Worm (Caenorhabditis elegans) whole organism, dauer: ENCODE measurements around the gene nhr-148.
"Not testable (repeated sequence)": the region's sequence is repeated elsewhere in the genome, so short reads cannot be mapped to it uniquely, and the experiment has no call there.

ENCODE experiments used
- unc-62 ChIP-seq: sonication (generic microtip); optimal IDR thresholded peaks from 2 replicates; lab custom pipeline; 2017; ENCODE audit warnings: missing biosample characterization, missing genetic modification reagents, missing genetic modification characterization

Gene nhr-148

ce11 chrV:7341942-7342341 is at the start of gene nhr-148, which contains the start of gene nhr-263:
nhr-148 (plus strand) TSS chrV:7342156.
nhr-263 (minus strand) TSS chrV:7342042.
- no peak for TF ChIP-seq unc-62 (GFP tag; lab: Kevin White, UChicago)

ce11 chrV:7295270-7295669 is 46.7 kb upstream of the nhr-148 start, which contains the start of gene F07G11.4:
F07G11.4 (minus strand) TSS chrV:7295370.
- TF ChIP-seq unc-62 (GFP tag; lab: Kevin White, UChicago) = no peak

ce11 chrV:7297263-7297662 is 44.7 kb upstream of the nhr-148 start, which contains the start of gene srj-32:
srj-32 (minus strand) TSS chrV:7297363.
- no peak for TF ChIP-seq unc-62 (GFP tag; lab: Kevin White, UChicago)

- no peak for TF ChIP-seq unc-62 (GFP tag; lab: Kevin White, UChicago)
These were observed 43.5 kb upstream of the nhr-148 start, which contains the start of gene F07G11.3 for ce11 chrV:7298463-7298862. F07G11.3 (plus strand) TSS chrV:7298763.

- TF ChIP-seq unc-62 (GFP tag; lab: Kevin White, UChicago) = not testable (repeated sequence)
These were observed 37.5 kb upstream of the nhr-148 start, which contains the start of gene F07G11.2 for ce11 chrV:7304506-7304905. F07G11.2 (plus strand) TSS chrV:7304806.

ce11 chrV:7307089-7307488 is 34.9 kb upstream of the nhr-148 start, which contains the start of gene F07G11.1:
F07G11.1 (plus strand) TSS chrV:7307389.
- TF ChIP-seq unc-62 (GFP tag; lab: Kevin White, UChicago) = no peak

- TF ChIP-seq unc-62 (GFP tag; lab: Kevin White, UChicago) = no peak
These were observed 28.7 kb upstream of the nhr-148 start, which contains the start of gene srx-6 for ce11 chrV:7313233-7313632. srx-6 (minus strand) TSS chrV:7313333.

ce11 chrV:7320909-7321308 is 21.0 kb upstream of the nhr-148 start, which contains the start of gene lmd-4:
lmd-4 (minus strand) TSS chrV:7321009.
- TF ChIP-seq unc-62 (GFP tag; lab: Kevin White, UChicago) = no peak

- TF ChIP-seq unc-62 (GFP tag; lab: Kevin White, UChicago) = no peak
These were observed 20.0 kb upstream of the nhr-148 start, which contains the start of gene F10G2.10 for ce11 chrV:7321915-7322314. F10G2.10 (plus strand) TSS chrV:7322215.

- TF ChIP-seq unc-62 (GFP tag; lab: Kevin White, UChicago) = no peak
These were observed 16.7 kb upstream of the nhr-148 start, which contains the start of gene srx-92 for ce11 chrV:7325285-7325684. srx-92 (minus strand) TSS chrV:7325385.

ce11 chrV:7326928-7327327 is 15.0 kb upstream of the nhr-148 start, which contains the start of gene F10G2.4:
F10G2.4 (plus strand) TSS chrV:7327228.
- no peak for TF ChIP-seq unc-62 (GFP tag; lab: Kevin White, UChicago)

ce11 chrV:7328092-7328491 is 13.9 kb upstream of the nhr-148 start, which contains the start of gene clec-7:
clec-7 (plus strand) TSS chrV:7328392.
- no peak for TF ChIP-seq unc-62 (GFP tag; lab: Kevin White, UChicago)

- no peak for TF ChIP-seq unc-62 (GFP tag; lab: Kevin White, UChicago)
These were observed 11.1 kb upstream of the nhr-148 start, which contains the start of gene F10G2.2 for ce11 chrV:7330868-7331267. F10G2.2 (plus strand) TSS chrV:7331168.

- TF ChIP-seq unc-62 (GFP tag; lab: Kevin White, UChicago) = no peak
These were observed 9.7 kb upstream of the nhr-148 start, which contains the start of gene F10G2.1 for ce11 chrV:7332253-7332652. F10G2.1 (plus strand) TSS chrV:7332553.

ce11 chrV:7337218-7337617 is 4.7 kb upstream of the nhr-148 start, which contains the start of gene F10G2.7:
F10G2.7 (minus strand) TSS chrV:7337318.
- TF ChIP-seq unc-62 (GFP tag; lab: Kevin White, UChicago) = not testable (repeated sequence)

ce11 chrV:7339831-7340230 is 2.1 kb upstream of the nhr-148 start, which contains the start of gene srh-187:
srh-187 (minus strand) TSS chrV:7339931.
- TF ChIP-seq unc-62 (GFP tag; lab: Kevin White, UChicago) = no peak

ce11 chrV:7343522-7343921 is 1.6 kb downstream of the nhr-148 start, which contains the start of gene srh-244:
srh-244 (plus strand) TSS chrV:7343822.
- TF ChIP-seq unc-62 (GFP tag; lab: Kevin White, UChicago) = no peak
